Fruit fly (Drosophila melanogaster) whole organism, adult: Measurements from ENCODE around the gene btz.

Experiments
- CG11617 ChIP-seq: fragments of 200-800 bp; sonication (Bioruptor generic); optimal IDR thresholded peaks from 2 replicates; lab custom pipeline; 2017; ENCODE audit warnings: mild to moderate bottlenecking, missing biosample characterization, missing genetic modification reagents, missing genetic modification characterization
- CG12768 ChIP-seq: fragments of 200-800 bp; sonication (Bioruptor generic); optimal IDR thresholded peaks from 2 replicates; lab custom pipeline; 2017; ENCODE audit warnings: missing biosample characterization, missing genetic modification characterization, mild to moderate bottlenecking, moderate library complexity, missing genetic modification reagents
- CG14711 ChIP-seq: fragments of 200-800 bp; sonication (Bioruptor generic); optimal IDR thresholded peaks from 2 replicates; lab custom pipeline; 2018; ENCODE audit warnings: missing biosample characterization, mild to moderate bottlenecking, missing genetic modification characterization, moderate library complexity
- CG1620 ChIP-seq: fragments of 200-800 bp; sonication (Bioruptor generic); optimal IDR thresholded peaks from 2 replicates; lab custom pipeline; 2016; ENCODE audit warnings: missing biosample characterization, missing genetic modification characterization
- CG33017 ChIP-seq: fragments of 200-800 bp; sonication (Bioruptor generic); optimal IDR thresholded peaks from 2 replicates; lab custom pipeline; 2018; ENCODE audit warnings: missing biosample characterization, mild to moderate bottlenecking, missing genetic modification characterization, moderate library complexity
- CG5204 ChIP-seq: fragments of 200-800 bp; sonication (Bioruptor generic); optimal IDR thresholded peaks from 2 replicates; lab custom pipeline; 2016; ENCODE audit warnings: missing biosample characterization, missing genetic modification characterization
- CG7045 ChIP-seq: fragments of 200-800 bp; sonication (Bioruptor generic); optimal IDR thresholded peaks from 2 replicates; lab custom pipeline; 2017; ENCODE audit warnings: missing biosample characterization, mild to moderate bottlenecking, missing genetic modification characterization
- CG7101 ChIP-seq: fragments of 200-800 bp; sonication (Bioruptor generic); optimal IDR thresholded peaks from 2 replicates; lab custom pipeline; 2018; ENCODE audit warnings: missing biosample characterization, mild to moderate bottlenecking, missing genetic modification characterization, moderate library complexity
- Clk ChIP-seq: fragments of 200-800 bp; sonication (Bioruptor generic); optimal IDR thresholded peaks from 2 replicates; lab custom pipeline; 2017; ENCODE audit warnings: missing biosample characterization, missing genetic modification characterization
- Crg-1 ChIP-seq: fragments of 200-800 bp; sonication (Bioruptor generic); optimal IDR thresholded peaks from 2 replicates; lab custom pipeline; 2016; ENCODE audit warnings: missing biosample characterization, missing genetic modification characterization
- Hr96 ChIP-seq: fragments of 200-800 bp; sonication (Bioruptor generic); optimal IDR thresholded peaks from 2 replicates; lab custom pipeline; 2016; ENCODE audit warnings: missing biosample characterization, missing genetic modification characterization
- Mnt ChIP-seq: fragments of 200-800 bp; sonication (Bioruptor generic); optimal IDR thresholded peaks from 2 replicates; lab custom pipeline; 2016; ENCODE audit warnings: missing biosample characterization, mild to moderate bottlenecking, missing genetic modification characterization
- bab1 ChIP-seq: fragments of 200-800 bp; sonication (Bioruptor generic); optimal IDR thresholded peaks from 3 replicates; lab custom pipeline; 2019; ENCODE audit warnings: missing biosample characterization, mild to moderate bottlenecking, missing genetic modification characterization, moderate library complexity
- cic ChIP-seq: fragments of 200-800 bp; sonication (Bioruptor generic); optimal IDR thresholded peaks from 2 replicates; lab custom pipeline; 2017; ENCODE audit warnings: missing biosample characterization, mild to moderate bottlenecking, missing genetic modification characterization, moderate library complexity
- cnc ChIP-seq, 2 experiments: fragments of >200 bp; optimal IDR thresholded peaks; 2 replicates each; lab custom pipeline; 2017
- kay ChIP-seq: fragments of 200-800 bp; sonication (Bioruptor generic); peaks from one replicate; lab custom pipeline; 2016; ENCODE audit warnings: missing biosample characterization, missing genetic modification characterization, borderline replicate concordance
- ovo ChIP-seq: fragments of 200-800 bp; sonication (Bioruptor generic); optimal IDR thresholded peaks from 2 replicates; lab custom pipeline; 2016; ENCODE audit warnings: missing biosample characterization, missing genetic modification characterization
- pad ChIP-seq: fragments of 200-800 bp; sonication (Bioruptor generic); optimal IDR thresholded peaks from 3 replicates; lab custom pipeline; 2017; ENCODE audit warnings: missing biosample characterization, missing genetic modification characterization, mild to moderate bottlenecking, moderate library complexity, missing genetic modification reagents
- tj ChIP-seq: fragments of 200-800 bp; sonication (Bioruptor generic); optimal IDR thresholded peaks from 3 replicates; lab custom pipeline; 2017; ENCODE audit warnings: missing biosample characterization, mild to moderate bottlenecking, missing genetic modification characterization, moderate library complexity
- toe ChIP-seq: fragments of 200-800 bp; sonication (Bioruptor generic); optimal IDR thresholded peaks from 2 replicates; lab custom pipeline; 2016; ENCODE audit warnings: missing biosample characterization, missing genetic modification characterization

btz gene

DNA sequence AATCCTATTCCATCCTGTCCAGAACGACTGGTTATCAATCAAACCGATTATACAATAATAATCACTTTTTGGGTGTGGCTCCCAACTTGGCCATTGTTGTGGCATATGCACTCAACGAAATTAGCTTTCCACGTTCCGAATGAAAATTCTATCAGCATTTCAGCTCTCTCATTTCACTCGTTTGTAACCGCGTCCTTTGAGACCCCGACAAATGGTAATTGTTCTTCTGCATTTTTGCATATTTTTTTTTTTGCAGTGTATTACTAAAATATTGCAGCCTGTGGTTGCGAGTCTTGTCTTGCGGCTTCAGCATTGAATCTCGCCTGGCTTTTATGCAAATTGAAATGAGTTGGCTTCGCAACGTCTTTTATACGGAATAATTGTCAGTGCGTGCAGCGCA lies 38.1 kb downstream of the btz start:
- TF ChIP-seq CG7045, result no peak
- no peak for TF ChIP-seq CG14711
- no peak for TF ChIP-seq bab1 (GFP tag; lab: Kevin White, UChicago)
- no peak for TF ChIP-seq CG33017 (tag; lab: Kevin White, UChicago)
- TF ChIP-seq CG1620 (GFP tag; lab: Kevin White, UChicago), result no peak
- TF ChIP-seq toe, result no peak

DNA sequence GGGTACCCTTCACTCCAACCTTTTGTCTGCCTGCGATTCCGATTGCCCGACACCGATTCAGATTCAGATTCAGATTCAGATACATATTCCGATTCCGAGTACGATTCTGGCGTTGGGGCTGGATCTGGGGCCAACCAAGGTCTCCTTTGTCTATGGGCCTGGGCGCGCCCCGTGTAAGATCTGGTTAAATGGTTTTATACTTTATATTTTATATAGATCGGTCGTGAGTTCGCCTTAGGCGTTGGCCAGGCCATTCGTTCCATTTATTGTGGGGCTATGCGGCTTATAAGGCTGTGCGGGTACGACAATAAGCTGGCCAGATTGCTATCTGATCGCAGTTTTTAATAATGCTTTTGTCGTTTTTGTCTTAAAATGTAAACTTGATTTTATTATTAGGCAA lies 39.8 kb downstream of the btz start:
- TF ChIP-seq ovo (GFP tag; lab: Kevin White, UChicago), result no peak
- TF ChIP-seq CG33017 (tag; lab: Kevin White, UChicago), result no peak
- TF ChIP-seq CG7101 (tag; lab: Kevin White, UChicago), result no peak
- TF ChIP-seq toe, result no peak
- TF ChIP-seq cic (GFP tag; lab: Kevin White, UChicago), result no peak
- no peak for TF ChIP-seq Hr96 (GFP tag; lab: Kevin White, UChicago)
- no peak for TF ChIP-seq Clk (GFP tag; lab: Kevin White, UChicago)
- TF ChIP-seq pad (GFP tag; lab: Kevin White, UChicago), result no peak

DNA sequence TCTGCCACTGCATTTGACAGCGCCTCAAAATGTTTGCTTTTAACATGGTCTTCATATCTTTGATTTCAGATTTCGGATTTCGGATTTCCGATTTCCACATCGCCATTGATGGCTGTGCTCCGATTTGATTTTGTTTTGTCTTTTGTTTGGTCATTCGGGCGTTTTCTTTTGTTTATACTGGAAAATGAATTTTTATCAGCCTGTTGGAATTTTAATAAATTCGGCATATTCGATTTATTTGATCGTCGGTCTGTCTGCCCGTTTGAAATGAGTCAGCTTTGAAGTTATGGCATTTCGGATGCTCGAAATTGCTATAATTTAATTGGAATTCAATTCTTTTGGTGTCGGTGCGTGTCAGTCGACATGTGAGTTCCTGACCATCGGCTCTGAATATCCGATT lies 40.5 kb downstream of the btz start:
- TF ChIP-seq Hr96 (GFP tag; lab: Kevin White, UChicago) (no peak), cic (GFP tag; lab: Kevin White, UChicago) (no peak), Clk (GFP tag; lab: Kevin White, UChicago) (no peak), pad (GFP tag; lab: Kevin White, UChicago) (no peak), kay (no peak), CG1620 (GFP tag; lab: Kevin White, UChicago) (no peak), CG7101 (tag; lab: Kevin White, UChicago) (no peak), CG7045 (no peak), CG33017 (tag; lab: Kevin White, UChicago) (no peak), CG14711 (no peak), CG11617 (GFP tag; lab: Kevin White, UChicago) (no peak), CG5204 (GFP tag; lab: Kevin White, UChicago) (no peak), cnc (optimal IDR thresholded peaks at IDR 0.05; lab: Kevin White, UChicago) (no peak), Crg-1 (no peak), CG12768 (GFP tag; lab: Kevin White, UChicago) (no peak), tj (GFP tag; lab: Kevin White, UChicago) (no peak), ovo (GFP tag; lab: Kevin White, UChicago) (no peak), Mnt (no peak), toe (no peak)
